Fruit fly (Drosophila melanogaster) Kc167 (cell line): Measurements from ENCODE around the gene nerfin-1.

Experiments used
- Sin3A ChIP-seq: fragments of >200 bp; optimal IDR thresholded peaks from 2 replicates; lab custom pipeline; 2018; ENCODE audit warnings: missing external identifiers
- h ChIP-seq: fragments of >200 bp; optimal IDR thresholded peaks from 3 replicates; lab custom pipeline; 2018; ENCODE audit warnings: missing external identifiers
- psq ChIP-seq: fragments of >200 bp; optimal IDR thresholded peaks from 2 replicates; lab custom pipeline; 2017; ENCODE audit warnings: missing external identifiers

dm6 chr3L:897080-897479 lies 11.8 kb upstream of the nerfin-1 start, which contains the start of gene CG34057:
- TF ChIP-seq Sin3A (lab: Kevin White, UChicago) (no peak), psq (lab: Kevin White, UChicago) (no peak), h (lab: Kevin White, UChicago) (no peak)
